Fruit fly (Drosophila melanogaster): ENCODE measurements around the gene CG12481.
A peak's percentile ranks its signal among the peaks of the same experiment; 100 is the strongest.

The CG12481 gene

dm6 chrX:14214505-14215449, 27.7 kb downstream of the CG12481 start (continued):
- no peak for TF ChIP-seq cg (GFP tag; optimal IDR thresholded peaks at IDR 0.05)
- 0 out of 4 replicates have a peak, but pooled peaks have one; percentile 42 for TF ChIP-seq chinmo (GFP tag; IDR thresholded peaks at IDR 0.05; ENCODE audit: partially characterized antibody)
- TF ChIP-seq br (optimal IDR thresholded peaks at IDR 0.05), result no peak
- TF ChIP-seq danr (GFP tag; IDR thresholded peaks at IDR 0.05), result no peak
- TF ChIP-seq lola (GFP tag; optimal IDR thresholded peaks at IDR 0.05), result no peak
- no peak for TF ChIP-seq CG7786 (GFP tag; optimal IDR thresholded peaks at IDR 0.05)
- TF ChIP-seq HLHmδ (GFP tag; optimal IDR thresholded peaks at IDR 0.05), result no peak
- peak; percentile 73 for TF ChIP-seq crol (GFP tag; IDR thresholded peaks at IDR 0.05)
- TF ChIP-seq NFAT (GFP tag; IDR thresholded peaks at IDR 0.05), result no peak
- TF ChIP-seq CG2678 (tag; optimal IDR thresholded peaks at IDR 0.05), result peak; percentile 72
- peak; percentile 48; the same call in 1 of the 2 replicates for TF ChIP-seq Ptx1 (GFP tag; IDR thresholded peaks at IDR 0.05)
- no peak for TF ChIP-seq salm (tag; optimal IDR thresholded peaks at IDR 0.05)
- TF ChIP-seq gce (GFP tag; IDR thresholded peaks at IDR 0.05), result no peak
- peak; percentile 86 for TF ChIP-seq Drgx (GFP tag; IDR thresholded peaks at IDR 0.05)
- TF ChIP-seq Dad (GFP tag; optimal IDR thresholded peaks at IDR 0.05), result no peak
- TF ChIP-seq CG2712 (tag; optimal IDR thresholded peaks at IDR 0.05), result peak; percentile 47
- TF ChIP-seq CG3163 (GFP tag; optimal IDR thresholded peaks at IDR 0.05), result no peak
- peak; percentile 80 for TF ChIP-seq CG3281 (GFP tag; optimal IDR thresholded peaks at IDR 0.05)
- no peak for TF ChIP-seq CG6175 (GFP tag; IDR thresholded peaks at IDR 0.05)
- peak; percentile 59 for TF ChIP-seq HHEX (GFP tag; optimal IDR thresholded peaks at IDR 0.05)
- TF ChIP-seq CG5245 (GFP tag; optimal IDR thresholded peaks at IDR 0.05), result no peak
- TF ChIP-seq MESR4 (GFP tag; optimal IDR thresholded peaks at IDR 0.05), result no peak
- no peak for TF ChIP-seq dan (GFP tag; IDR thresholded peaks at IDR 0.05)
- TF ChIP-seq sisA (GFP tag; IDR thresholded peaks at IDR 0.05), result peak; percentile 48; the same call in 1 of the 2 replicates
- peak in 1 of 2 experiments; percentile 40 for TF ChIP-seq dpn (GFP tag; optimal IDR thresholded peaks at IDR 0.05)
- no peak for TF ChIP-seq Spps (tag; optimal IDR thresholded peaks at IDR 0.05)
- peak; percentile 48 for TF ChIP-seq CG3847 (GFP tag; IDR thresholded peaks at IDR 0.05)
- no peak for TF ChIP-seq Asciz (GFP tag; optimal IDR thresholded peaks at IDR 0.05)
- TF ChIP-seq CG4707 (GFP tag; optimal IDR thresholded peaks at IDR 0.05), result no peak
- TF ChIP-seq CG7357 (GFP tag; IDR thresholded peaks at IDR 0.05), result 0 out of 3 replicates have a peak, but pooled peaks have one; percentile 18
- TF ChIP-seq CG34224 (GFP tag; IDR thresholded peaks at IDR 0.05; ENCODE audit: partially characterized antibody), result no peak
- no peak for TF ChIP-seq kni (GFP tag; optimal IDR thresholded peaks at IDR 0.05)
- TF ChIP-seq E2f1 (GFP tag; IDR thresholded peaks at IDR 0.05), result 0 out of 2 replicates have a peak, but pooled peaks have one; percentile 23
- no peak for TF ChIP-seq stwl (tag; optimal IDR thresholded peaks at IDR 0.05)
- TF ChIP-seq CoRest (tag; optimal IDR thresholded peaks at IDR 0.05), result peak; percentile 48
- no peak for TF ChIP-seq CG14860 (GFP tag; IDR thresholded peaks at IDR 0.05; ENCODE audit: partially characterized antibody)
- TF ChIP-seq dysf (GFP tag; IDR thresholded peaks at IDR 0.05), result peak; percentile 69
- no peak for TF ChIP-seq bigmax (GFP tag; optimal IDR thresholded peaks at IDR 0.05)
- 0 out of 3 replicates have a peak, but pooled peaks have one; percentile 26 for TF ChIP-seq Mrtf (GFP tag; IDR thresholded peaks at IDR 0.05)
- no peak for TF ChIP-seq Stat92E (GFP tag; optimal IDR thresholded peaks at IDR 0.05)
- peak; percentile 53 for TF ChIP-seq row (GFP tag; IDR thresholded peaks at IDR 0.05)
- TF ChIP-seq mld (GFP tag; IDR thresholded peaks at IDR 0.05; ENCODE audit: partially characterized antibody), result no peak
- TF ChIP-seq Antp (GFP tag; optimal IDR thresholded peaks at IDR 0.05), result no peak
- no peak for TF ChIP-seq fd102C (GFP tag; optimal IDR thresholded peaks at IDR 0.05)
- TF ChIP-seq Doc2 (GFP tag; IDR thresholded peaks at IDR 0.05), result no peak
- no peak for TF ChIP-seq D (optimal IDR thresholded peaks at IDR 0.05)
- no peak for TF ChIP-seq D (GFP tag; optimal IDR thresholded peaks at IDR 0.05)
- TF ChIP-seq CG6254 (GFP tag; optimal IDR thresholded peaks at IDR 0.05), result peak; percentile 37
